Fruit fly (Drosophila melanogaster) whole organism, embryonic: ENCODE measurements around the gene CG10286.
A peak's percentile ranks its signal among the peaks of the same experiment; 100 is the strongest.

ENCODE experiments used
- Asciz ChIP-seq: fragments of 200-800 bp; sonication (Bioruptor generic); optimal IDR thresholded peaks from 2 replicates; lab custom pipeline; 2017; ENCODE audit warnings: missing biosample characterization, mild to moderate bottlenecking, missing genetic modification characterization, missing genetic modification reagents
- B-H1 ChIP-seq: fragments of 200-800 bp; sonication (Bioruptor generic); IDR thresholded peaks from 3 replicates; pipeline ENCODE4 v1.3.6; 2022; ENCODE audit warnings: missing biosample characterization, missing genetic modification characterization
- B-H2 ChIP-seq: fragments of 200-800 bp; sonication (Bioruptor generic); optimal IDR thresholded peaks from 2 replicates; lab custom pipeline; 2018; ENCODE audit warnings: missing biosample characterization, mild to moderate bottlenecking, missing genetic modification characterization
- BtbVII ChIP-seq: fragments of 200-800 bp; sonication (Bioruptor generic); optimal IDR thresholded peaks from 3 replicates; lab custom pipeline; 2017; ENCODE audit warnings: missing biosample characterization, mild to moderate bottlenecking, missing genetic modification characterization
- CG10147 ChIP-seq: fragments of 200-800 bp; sonication (Bioruptor generic); optimal IDR thresholded peaks from 2 replicates; lab custom pipeline; 2019; ENCODE audit warnings: missing biosample characterization, mild to moderate bottlenecking, missing genetic modification characterization, moderate library complexity
- CG10979 ChIP-seq: fragments of 200-800 bp; sonication (Bioruptor generic); optimal IDR thresholded peaks from 2 replicates; lab custom pipeline; 2018; ENCODE audit warnings: missing biosample characterization, mild to moderate bottlenecking, missing genetic modification characterization, moderate library complexity
- CG11695 ChIP-seq: fragments of 200-800 bp; sonication (Bioruptor generic); IDR thresholded peaks from 3 replicates; pipeline ENCODE4 v1.3.6; 2022; ENCODE audit warnings: missing biosample characterization, missing genetic modification characterization
- CG1233 ChIP-seq: fragments of 200-800 bp; sonication (Bioruptor generic); optimal IDR thresholded peaks from 4 replicates; lab custom pipeline; 2018; ENCODE audit warnings: missing biosample characterization, mild to moderate bottlenecking, missing genetic modification characterization
- CG12659 ChIP-seq: fragments of 200-800 bp; sonication (Bioruptor generic); optimal IDR thresholded peaks from 3 replicates; lab custom pipeline; 2017; ENCODE audit warnings: mild to moderate bottlenecking, missing biosample characterization, missing genetic modification reagents, missing genetic modification characterization
- CG13296 ChIP-seq: fragments of 200-800 bp; sonication (Bioruptor generic); optimal IDR thresholded peaks from 3 replicates; lab custom pipeline; 2018; ENCODE audit warnings: missing biosample characterization, mild to moderate bottlenecking, missing genetic modification characterization
- CG15011 ChIP-seq: fragments of 200-800 bp; sonication (Bioruptor generic); optimal IDR thresholded peaks from 3 replicates; lab custom pipeline; 2018; ENCODE audit warnings: missing biosample characterization, mild to moderate bottlenecking, missing genetic modification characterization
- CG1603 ChIP-seq: fragments of 200-800 bp; sonication (Bioruptor generic); optimal IDR thresholded peaks from 2 replicates; lab custom pipeline; 2019; ENCODE audit warnings: missing biosample characterization, mild to moderate bottlenecking, missing genetic modification characterization, moderate library complexity
- CG17186 ChIP-seq: fragments of 200-800 bp; sonication (Bioruptor generic); optimal IDR thresholded peaks from 3 replicates; lab custom pipeline; 2017; ENCODE audit warnings: missing biosample characterization, missing genetic modification reagents, missing genetic modification characterization
- CG18011 ChIP-seq: fragments of 200-800 bp; sonication (Bioruptor generic); optimal IDR thresholded peaks from 2 replicates; lab custom pipeline; 2017; ENCODE audit warnings: missing biosample characterization, missing genetic modification characterization, mild to moderate bottlenecking, moderate library complexity, missing genotype
- CG18262 ChIP-seq: fragments of 200-800 bp; optimal IDR thresholded peaks from 3 replicates; lab custom pipeline; 2019; ENCODE audit warnings: missing biosample characterization, mild to moderate bottlenecking, missing genetic modification characterization, moderate library complexity
- CG18599 ChIP-seq: fragments of 200-800 bp; sonication (Bioruptor generic); optimal IDR thresholded peaks from 3 replicates; lab custom pipeline; 2017; ENCODE audit warnings: missing biosample characterization, missing genetic modification characterization, mild to moderate bottlenecking, moderate library complexity, missing genetic modification reagents
- CG30020 ChIP-seq: fragments of 200-800 bp; optimal IDR thresholded peaks from 2 replicates; lab custom pipeline; 2019; ENCODE audit warnings: missing biosample characterization, mild to moderate bottlenecking, missing genetic modification characterization, moderate library complexity
- CG31224 ChIP-seq: fragments of 200-800 bp; sonication (Bioruptor generic); IDR thresholded peaks from 2 replicates; pipeline ENCODE4 v1.3.6; 2022; ENCODE audit warnings: missing biosample characterization, missing genetic modification characterization
- CG6813 ChIP-seq: fragments of 200-800 bp; sonication (Bioruptor generic); optimal IDR thresholded peaks from 2 replicates; lab custom pipeline; 2017; ENCODE audit warnings: missing biosample characterization, missing genetic modification characterization, mild to moderate bottlenecking, moderate library complexity, missing genetic modification reagents
- CG7745 ChIP-seq: fragments of 200-800 bp; sonication (Bioruptor generic); optimal IDR thresholded peaks from 2 replicates; lab custom pipeline; 2018; ENCODE audit warnings: missing biosample characterization, mild to moderate bottlenecking, missing genetic modification characterization, moderate library complexity
- CG8944 ChIP-seq: fragments of 200-800 bp; sonication (Bioruptor generic); optimal IDR thresholded peaks from 3 replicates; lab custom pipeline; 2016; ENCODE audit warnings: missing biosample characterization, missing genetic modification characterization
- CTCF ChIP-seq: fragments of 200-800 bp; sonication (Bioruptor generic); optimal IDR thresholded peaks from 2 replicates; lab custom pipeline; 2017; ENCODE audit warnings: missing biosample characterization, mild to moderate bottlenecking, missing genetic modification characterization, moderate library complexity
- Dip2 ChIP-seq: fragments of 200-800 bp; sonication (Bioruptor generic); IDR thresholded peaks from 2 replicates; pipeline ENCODE4 v1.3.6; 2022; ENCODE audit warnings: missing biosample characterization, missing genetic modification characterization
- Hmr ChIP-seq: fragments of 200-800 bp; sonication (Bioruptor generic); optimal IDR thresholded peaks from 3 replicates; lab custom pipeline; 2017; ENCODE audit warnings: mild to moderate bottlenecking, missing biosample characterization, missing genetic modification reagents, missing genetic modification characterization
- Hmx ChIP-seq: fragments of 200-800 bp; sonication (Bioruptor generic); optimal IDR thresholded peaks from 2 replicates; lab custom pipeline; 2016; ENCODE audit warnings: missing biosample characterization, missing genetic modification characterization
- MESR4 ChIP-seq: fragments of 200-800 bp; sonication (Bioruptor generic); optimal IDR thresholded peaks from 2 replicates; lab custom pipeline; 2018; ENCODE audit warnings: missing biosample characterization, mild to moderate bottlenecking, missing genetic modification characterization, moderate library complexity
- Six4 ChIP-seq: fragments of 200-800 bp; sonication (Bioruptor generic); optimal IDR thresholded peaks from 2 replicates; lab custom pipeline; 2016; ENCODE audit warnings: missing biosample characterization, missing genetic modification characterization
- Usf ChIP-seq: fragments of 200-800 bp; sonication (Bioruptor generic); optimal IDR thresholded peaks from 2 replicates; lab custom pipeline; 2017; ENCODE audit warnings: missing genotype, missing biosample characterization, missing genetic modification characterization
- al ChIP-seq: fragments of 200-800 bp; sonication (Bioruptor generic); IDR thresholded peaks from 2 replicates; pipeline ENCODE4 v1.3.6; 2022; ENCODE audit warnings: missing biosample characterization, missing genetic modification characterization
- az2 ChIP-seq: fragments of 200-800 bp; sonication (Bioruptor generic); optimal IDR thresholded peaks from 3 replicates; lab custom pipeline; 2016; ENCODE audit warnings: missing biosample characterization, missing genetic modification characterization
- bab2 ChIP-seq: fragments of 200-800 bp; sonication (Bioruptor generic); optimal IDR thresholded peaks from 2 replicates; lab custom pipeline; 2016; ENCODE audit warnings: missing biosample characterization, missing genetic modification characterization
- bbx ChIP-seq: fragments of 200-800 bp; sonication (Bioruptor generic); IDR thresholded peaks from 2 replicates; pipeline ENCODE4 v1.3.6; 2022; ENCODE audit warnings: missing biosample characterization, missing genetic modification characterization; ENCODE audit not compliant: partially characterized antibody
- ci ChIP-seq: fragments of 200-800 bp; sonication (Bioruptor generic); IDR thresholded peaks from 3 replicates; pipeline ENCODE4 v1.3.6; 2022; ENCODE audit warnings: missing biosample characterization, missing genetic modification characterization
- crp ChIP-seq, 2 experiments: fragments of 200-800 bp; sonication (Bioruptor generic); optimal IDR thresholded peaks; 2 replicates in 1 of 2; 3 replicates in 1 of 2; lab custom pipeline; 2017; ENCODE audit warnings: missing biosample characterization in 2 of 2, missing genetic modification characterization in 2 of 2, mild to moderate bottlenecking in 1 of 2, moderate library complexity in 1 of 2
- da ChIP-seq: fragments of 200-800 bp; sonication (Bioruptor generic); optimal IDR thresholded peaks from 2 replicates; lab custom pipeline; 2016; ENCODE audit warnings: missing biosample characterization, missing genetic modification characterization
- eyg ChIP-seq: fragments of 200-800 bp; sonication (Bioruptor generic); optimal IDR thresholded peaks from 3 replicates; lab custom pipeline; 2016; ENCODE audit warnings: missing biosample characterization, missing genetic modification characterization
- fd96Cb ChIP-seq: fragments of 200-800 bp; sonication (Bioruptor generic); optimal IDR thresholded peaks from 2 replicates; lab custom pipeline; 2018; ENCODE audit warnings: missing biosample characterization, mild to moderate bottlenecking, missing genetic modification characterization, moderate library complexity
- gsb-n ChIP-seq: fragments of 200-800 bp; sonication (Bioruptor generic); optimal IDR thresholded peaks from 3 replicates; lab custom pipeline; 2018; ENCODE audit warnings: missing biosample characterization, mild to moderate bottlenecking, missing genetic modification characterization
- insv ChIP-seq, 2 experiments: fragments of 200-800 bp; sonication (Bioruptor generic); optimal IDR thresholded peaks; 3 replicates each; lab custom pipeline; 2016 to 2018; ENCODE audit warnings: missing biosample characterization in 2 of 2, missing genetic modification characterization in 2 of 2
- kni ChIP-seq: fragments of 200-800 bp; sonication (Bioruptor generic); optimal IDR thresholded peaks from 3 replicates; lab custom pipeline; 2017; ENCODE audit warnings: mild to moderate bottlenecking, missing biosample characterization, missing genetic modification reagents, missing genetic modification characterization
- knrl ChIP-seq: fragments of 200-800 bp; sonication (Bioruptor generic); IDR thresholded peaks from 3 replicates; pipeline ENCODE4 v1.3.6; 2022; ENCODE audit warnings: missing biosample characterization, missing genetic modification characterization; ENCODE audit not compliant: partially characterized antibody
- mirr ChIP-seq: fragments of 200-800 bp; sonication (Bioruptor generic); optimal IDR thresholded peaks from 3 replicates; lab custom pipeline; 2018; ENCODE audit warnings: missing biosample characterization, mild to moderate bottlenecking, missing genetic modification characterization
- nerfin-1 ChIP-seq: fragments of 200-800 bp; sonication (Bioruptor generic); optimal IDR thresholded peaks from 3 replicates; lab custom pipeline; 2019; ENCODE audit warnings: missing biosample characterization, mild to moderate bottlenecking, missing genetic modification characterization, moderate library complexity
- nmo ChIP-seq: fragments of 200-800 bp; sonication (Bioruptor generic); optimal IDR thresholded peaks from 2 replicates; lab custom pipeline; 2018; ENCODE audit warnings: missing biosample characterization, mild to moderate bottlenecking, missing genetic modification characterization, moderate library complexity
- sqz ChIP-seq: fragments of 200-800 bp; sonication (Bioruptor generic); optimal IDR thresholded peaks from 3 replicates; lab custom pipeline; 2018; ENCODE audit warnings: missing biosample characterization, mild to moderate bottlenecking, missing genetic modification characterization
- sr ChIP-seq: fragments of 200-800 bp; sonication (Bioruptor generic); IDR thresholded peaks from 3 replicates; pipeline ENCODE4 v1.3.6; 2022; ENCODE audit warnings: missing biosample characterization, missing genetic modification characterization
- trh ChIP-seq: fragments of 200-800 bp; sonication (Bioruptor generic); optimal IDR thresholded peaks from 2 replicates; lab custom pipeline; 2016; ENCODE audit warnings: missing biosample characterization, missing genetic modification characterization
- wdn ChIP-seq: fragments of 200-800 bp; sonication (Bioruptor generic); IDR thresholded peaks from 2 replicates; pipeline ENCODE4 v1.3.6; 2022; ENCODE audit warnings: missing biosample characterization, missing genetic modification characterization

CG10286 gene

dm6 chr3R:6373512-6374306 is 4.9 kb downstream of the CG10286 start (continued):
- TF ChIP-seq trh = peak; percentile 56
- TF ChIP-seq Hmx (GFP tag; lab: Kevin White, UChicago) = peak; percentile 48
- no peak for TF ChIP-seq B-H2 (GFP tag; lab: Kevin White, UChicago)
- TF ChIP-seq Dip2 (GFP tag; lab: Robert Waterston, UW) = no peak
- TF ChIP-seq Asciz (GFP tag; lab: Kevin White, UChicago) = peak; percentile 72
- TF ChIP-seq knrl (GFP tag; lab: Robert Waterston, UW) = no peak
- TF ChIP-seq CG6813 = peak; percentile 48
- peak; percentile 13 for TF ChIP-seq eyg (GFP tag; lab: Kevin White, UChicago)
- peak; percentile 60 for TF ChIP-seq CG10147 (GFP tag; lab: Kevin White, UChicago)
- no peak for TF ChIP-seq CTCF (GFP tag; lab: Kevin White, UChicago)
- no peak for TF ChIP-seq CG17186 (GFP tag; lab: Kevin White, UChicago)
- TF ChIP-seq MESR4 (GFP tag; lab: Kevin White, UChicago) = peak; percentile 12
- TF ChIP-seq kni = peak; percentile 23
- no peak; the same call in 2 of the 3 replicates for TF ChIP-seq B-H1 (GFP tag; lab: Robert Waterston, UW)
- 0 out of 2 replicates have a peak, but pooled peaks have one; percentile 9 for TF ChIP-seq bbx
- TF ChIP-seq az2 (GFP tag; lab: Kevin White, UChicago) = no peak
- no peak for TF ChIP-seq Usf (GFP tag; lab: Kevin White, UChicago)
- peak; percentile 39 for TF ChIP-seq bab2 (GFP tag; lab: Kevin White, UChicago)
- no peak for TF ChIP-seq fd96Cb (tag; lab: Kevin White, UChicago)
- peak; percentile 43 for TF ChIP-seq CG18262 (tag; lab: Kevin White, UChicago)
- peak; percentile 21 for TF ChIP-seq nmo (GFP tag; lab: Kevin White, UChicago)
- no peak for TF ChIP-seq sr (GFP tag; lab: Robert Waterston, UW)
- 0 out of 2 replicates have a peak, but pooled peaks have one; percentile 10 for TF ChIP-seq al (GFP tag; lab: Robert Waterston, UW)
- peak; percentile 78 for TF ChIP-seq Hmr (GFP tag; lab: Kevin White, UChicago)
- TF ChIP-seq mirr (GFP tag; lab: Kevin White, UChicago) = peak; percentile 52
- TF ChIP-seq CG1603 = peak; percentile 47
- TF ChIP-seq gsb-n (tag; lab: Kevin White, UChicago) = no peak
- TF ChIP-seq CG31224 = 0 out of 2 replicates have a peak, but pooled peaks have one; percentile 4
- peak; percentile 71 for TF ChIP-seq CG12659 (GFP tag; lab: Kevin White, UChicago)
- peak; percentile 15 for TF ChIP-seq Six4 (GFP tag; lab: Kevin White, UChicago)
- 0 out of 3 replicates have a peak, but pooled peaks have one; percentile 28 for TF ChIP-seq CG11695 (GFP tag; lab: Robert Waterston, UW)
- peak; percentile 3 for TF ChIP-seq CG10979 (tag; lab: Kevin White, UChicago)
- TF ChIP-seq CG1233 (GFP tag; lab: Kevin White, UChicago) = peak; percentile 61
- TF ChIP-seq da (GFP tag; lab: Kevin White, UChicago) = no peak
- no peak for TF ChIP-seq sqz
- TF ChIP-seq crp (GFP tag; optimal IDR thresholded peaks at IDR 0.05; lab: Kevin White, UChicago) = peak in 1 of 2 experiments; percentile 77
- TF ChIP-seq CG18011 (GFP tag; lab: Kevin White, UChicago) = peak; percentile 6
- TF ChIP-seq CG15011 = peak; percentile 67
- TF ChIP-seq ci (GFP tag; lab: Robert Waterston, UW) = peak; percentile 57; the same call in 1 of the 3 replicates
- TF ChIP-seq CG18599 (GFP tag; lab: Kevin White, UChicago) = peak; percentile 67
- no peak for TF ChIP-seq CG7745 (tag; lab: Kevin White, UChicago)
- TF ChIP-seq BtbVII (GFP tag; lab: Kevin White, UChicago) = peak; percentile 72
- peak; percentile 45; the same call in 1 of the 2 replicates for TF ChIP-seq wdn (GFP tag; lab: Robert Waterston, UW)
- peak in 1 of 2 experiments; percentile 45 for TF ChIP-seq insv (GFP tag; optimal IDR thresholded peaks at IDR 0.05; lab: Kevin White, UChicago)
- peak; percentile 16 for TF ChIP-seq nerfin-1 (tag; lab: Kevin White, UChicago)
- TF ChIP-seq CG30020 = peak; percentile 61
- TF ChIP-seq CG8944 = no peak
- TF ChIP-seq CG13296 (GFP tag; lab: Kevin White, UChicago) = peak; percentile 72
